Fruit fly (Drosophila melanogaster): ENCODE data around the gene Fbp1.

The Fbp1 gene

DNA sequence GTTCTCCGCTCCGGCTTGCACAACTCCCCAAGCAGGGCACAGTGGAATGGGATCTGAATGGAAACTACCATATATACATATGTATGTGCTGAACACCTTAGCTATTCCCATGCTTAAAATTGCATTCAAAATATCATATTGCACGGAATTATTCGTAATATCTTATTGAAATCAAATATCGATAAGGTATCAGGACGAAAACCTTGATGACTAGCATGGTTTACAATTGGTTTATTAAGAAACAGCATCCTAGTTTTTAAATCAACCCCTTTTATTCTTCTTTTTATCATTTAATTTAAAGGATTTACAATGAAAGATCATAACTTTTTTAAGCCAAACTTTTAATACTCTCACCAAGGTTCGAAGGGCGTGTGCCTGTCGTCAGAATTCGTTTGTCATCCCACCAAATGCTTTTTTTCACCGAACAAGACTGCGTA, 42.6 kb downstream of the Fbp1 start:
- peak; percentile 30 for TF ChIP-seq noc (tag; optimal IDR thresholded peaks at IDR 0.05)

dm6 chr3L:14053806-14054205, 44.0 kb downstream of the Fbp1 start:
- TF ChIP-seq noc (tag; optimal IDR thresholded peaks at IDR 0.05), result no peak

DNA sequence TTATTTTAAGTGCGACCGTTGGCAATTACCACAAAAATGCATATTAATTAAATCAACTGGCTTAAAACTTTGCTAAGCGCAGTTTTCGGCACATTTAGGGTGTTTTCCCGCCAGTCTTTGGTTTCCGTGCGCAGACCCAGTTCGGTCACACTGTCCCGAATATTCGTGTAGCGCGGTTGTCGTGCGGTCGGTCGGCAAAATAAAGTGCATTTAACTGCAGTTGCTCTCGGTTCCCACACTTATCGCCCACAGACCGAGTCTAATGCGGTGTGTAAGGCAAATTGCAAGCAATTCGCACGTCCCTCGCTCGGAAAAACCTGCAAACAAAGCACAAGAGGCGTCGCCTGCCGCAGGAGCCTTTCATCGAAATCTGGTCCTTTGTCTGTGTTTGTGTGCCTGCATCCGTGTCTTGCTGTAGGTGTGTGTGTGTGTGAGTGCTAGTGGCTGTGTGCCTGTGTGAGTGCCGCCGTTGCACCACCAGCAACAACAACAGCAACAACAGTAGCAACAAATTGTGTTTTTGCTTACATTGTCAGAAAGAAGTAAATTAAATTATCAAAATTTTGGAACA, 44.7 kb downstream of the Fbp1 start, which contains the start of the genes CG13484 and Frl:
CG13484 (minus strand) TSS at position 7 of the 571 bp plus-strand sequence.
Frl (plus strand) TSS at position 143 of the 571 bp plus-strand sequence.
- no peak for TF ChIP-seq noc (tag; optimal IDR thresholded peaks at IDR 0.05)

dm6 chr3L:14050944-14051548, 46.8 kb downstream of the Fbp1 start, which contains the start of gene CG6833:
TSS of gene CG6833 (plus strand) at chr3L:14051206.
- no peak for TF ChIP-seq noc (tag; optimal IDR thresholded peaks at IDR 0.05)

dm6 chr3L:14049620-14050253, 48.1 kb downstream of the Fbp1 start, which contains the start of gene Neurl4:
TSS of gene Neurl4 (minus strand) at chr3L:14049892.
- TF ChIP-seq noc (tag; optimal IDR thresholded peaks at IDR 0.05), result no peak

All from whole organism, larva.